Worm (Caenorhabditis elegans) whole organism, late embryonic: Measurements from ENCODE around the gene F43H9.4.
A peak's percentile ranks its signal among the peaks of the same experiment; 100 is the strongest.

Experiments used
- C08G9.2 ChIP-seq: sonication (generic microtip); optimal IDR thresholded peaks from 2 replicates; lab custom pipeline; 2016; ENCODE audit warnings: mild to moderate bottlenecking, missing genetic modification characterization, moderate library complexity, missing compliant biosample characterization
- K02D7.2 ChIP-seq: sonication (generic microtip); optimal IDR thresholded peaks from 2 replicates; lab custom pipeline; 2017; ENCODE audit warnings: mild to moderate bottlenecking, missing genetic modification characterization, missing compliant biosample characterization
- K09A11.1 ChIP-seq: sonication (generic microtip); optimal IDR thresholded peaks from 2 replicates; lab custom pipeline; 2017; ENCODE audit warnings: antibody characterized with exemption, mild to moderate bottlenecking, missing genetic modification characterization, missing compliant biosample characterization; ENCODE audit not compliant: insufficient read depth
- T23F11.4 ChIP-seq: fragments of 200-800 bp; sonication (Bioruptor generic); optimal IDR thresholded peaks from 2 replicates; lab custom pipeline; 2018; ENCODE audit warnings: mild to moderate bottlenecking, missing genetic modification characterization, missing compliant biosample characterization
- Y22D7AL.16 ChIP-seq: sonication (generic microtip); optimal IDR thresholded peaks from 2 replicates; lab custom pipeline; 2016; ENCODE audit warnings: missing genetic modification characterization, missing compliant biosample characterization
- ceh-18 ChIP-seq: sonication (generic microtip); optimal IDR thresholded peaks from 2 replicates; lab custom pipeline; 2016; ENCODE audit warnings: missing genetic modification characterization, missing compliant biosample characterization
- ceh-19 ChIP-seq: fragments of 200-800 bp; sonication (Bioruptor generic); optimal IDR thresholded peaks from 2 replicates; lab custom pipeline; 2018; ENCODE audit warnings: mild to moderate bottlenecking, missing genetic modification characterization, missing compliant biosample characterization
- ceh-2 ChIP-seq: sonication (generic microtip); optimal IDR thresholded peaks from 2 replicates; lab custom pipeline; 2016; ENCODE audit warnings: missing genotype, missing genetic modification characterization, missing compliant biosample characterization
- ceh-24 ChIP-seq: sonication (generic microtip); optimal IDR thresholded peaks from 2 replicates; lab custom pipeline; 2016; ENCODE audit warnings: mild to moderate bottlenecking, missing genetic modification characterization, missing compliant biosample characterization
- ceh-31 ChIP-seq: sonication (generic microtip); optimal IDR thresholded peaks from 2 replicates; lab custom pipeline; 2016; ENCODE audit warnings: missing genetic modification characterization, missing compliant biosample characterization
- ceh-34 ChIP-seq: sonication (generic microtip); optimal IDR thresholded peaks from 2 replicates; lab custom pipeline; 2016; ENCODE audit warnings: mild to moderate bottlenecking, missing genetic modification characterization, missing compliant biosample characterization
- ceh-6 ChIP-seq: fragments of 200-800 bp; sonication (Bioruptor generic); optimal IDR thresholded peaks from 2 replicates; lab custom pipeline; 2018; ENCODE audit warnings: mild to moderate bottlenecking, missing genetic modification characterization, missing compliant biosample characterization
- che-1 ChIP-seq: sonication (generic microtip); optimal IDR thresholded peaks from 2 replicates; lab custom pipeline; 2016; ENCODE audit warnings: mild to moderate bottlenecking, missing genetic modification characterization, missing compliant biosample characterization
- dmd-4 ChIP-seq: sonication (generic microtip); optimal IDR thresholded peaks from 2 replicates; lab custom pipeline; 2016; ENCODE audit warnings: borderline replicate concordance, missing genetic modification characterization, missing compliant biosample characterization
- dve-1 ChIP-seq: sonication (generic microtip); optimal IDR thresholded peaks from 2 replicates; lab custom pipeline; 2017; ENCODE audit warnings: antibody characterized with exemption, mild to moderate bottlenecking, missing genetic modification characterization, missing compliant biosample characterization
- elt-2 ChIP-seq: sonication (generic microtip); optimal IDR thresholded peaks from 2 replicates; lab custom pipeline; 2016; ENCODE audit warnings: missing genetic modification reagents, missing genetic modification characterization, missing compliant biosample characterization
- fax-1 ChIP-seq: sonication (generic microtip); optimal IDR thresholded peaks from 2 replicates; lab custom pipeline; 2016; ENCODE audit warnings: missing genotype, missing genetic modification characterization, missing compliant biosample characterization
- fkh-10 ChIP-seq: fragments of 150-350 bp; optimal IDR thresholded peaks from 2 replicates; lab custom pipeline; 2014; ENCODE audit warnings: missing biosample characterization, missing genetic modification reagents, missing genetic modification characterization
- gmeb-2 ChIP-seq: sonication (generic microtip); optimal IDR thresholded peaks from 2 replicates; lab custom pipeline; 2016; ENCODE audit warnings: missing genetic modification characterization, inconsistent platforms, missing compliant biosample characterization
- hlh-13 ChIP-seq: fragments of 200-800 bp; sonication (Bioruptor generic); optimal IDR thresholded peaks from 2 replicates; lab custom pipeline; 2018; ENCODE audit warnings: mild to moderate bottlenecking, missing genetic modification characterization, missing compliant biosample characterization
- hlh-8 ChIP-seq: sonication (generic microtip); optimal IDR thresholded peaks from 2 replicates; lab custom pipeline; 2016; ENCODE audit warnings: missing genotype, missing genetic modification characterization, missing compliant biosample characterization
- lim-6 ChIP-seq: sonication (generic microtip); optimal IDR thresholded peaks from 2 replicates; lab custom pipeline; 2016; ENCODE audit warnings: missing genetic modification characterization, missing compliant biosample characterization
- nhr-11 ChIP-seq: fragments of 150-350 bp; optimal IDR thresholded peaks from 2 replicates; lab custom pipeline; 2014; ENCODE audit warnings: missing biosample characterization, missing genetic modification characterization
- nhr-232 ChIP-seq: sonication (generic microtip); optimal IDR thresholded peaks from 2 replicates; lab custom pipeline; 2016; ENCODE audit warnings: missing genetic modification characterization, missing compliant biosample characterization
- odd-2 ChIP-seq: sonication (generic microtip); optimal IDR thresholded peaks from 2 replicates; lab custom pipeline; 2017; ENCODE audit warnings: antibody characterized with exemption, mild to moderate bottlenecking, missing genetic modification characterization, missing compliant biosample characterization
- pag-3 ChIP-seq: sonication (generic microtip); optimal IDR thresholded peaks from 2 replicates; lab custom pipeline; 2016; ENCODE audit warnings: missing compliant biosample characterization, missing genetic modification characterization, borderline replicate concordance
- pqm-1 ChIP-seq: sonication (generic microtip); optimal IDR thresholded peaks from 2 replicates; lab custom pipeline; 2016; ENCODE audit warnings: missing genetic modification characterization, missing compliant biosample characterization
- pros-1 ChIP-seq: fragments of 150-350 bp; optimal IDR thresholded peaks from 2 replicates; lab custom pipeline; 2014; ENCODE audit warnings: missing biosample characterization, missing genetic modification reagents, missing genetic modification characterization
- ref-2 ChIP-seq: sonication (generic microtip); optimal IDR thresholded peaks from 2 replicates; lab custom pipeline; 2016; ENCODE audit warnings: missing genetic modification characterization, missing compliant biosample characterization
- rnt-1 ChIP-seq: sonication (generic microtip); optimal IDR thresholded peaks from 2 replicates; lab custom pipeline; 2016; ENCODE audit warnings: missing genetic modification characterization, missing compliant biosample characterization
- sdc-2 ChIP-seq: sonication (generic microtip); optimal IDR thresholded peaks from 2 replicates; lab custom pipeline; 2016; ENCODE audit warnings: missing genotype, missing genetic modification characterization, missing compliant biosample characterization
- syd-9 ChIP-seq: sonication (generic microtip); optimal IDR thresholded peaks from 2 replicates; lab custom pipeline; 2016; ENCODE audit warnings: mild to moderate bottlenecking, missing genetic modification characterization, moderate library complexity, missing compliant biosample characterization
- tbx-2 ChIP-seq: sonication (generic microtip); optimal IDR thresholded peaks from 2 replicates; lab custom pipeline; 2016; ENCODE audit warnings: missing genetic modification characterization, missing compliant biosample characterization
- unc-3 ChIP-seq, 2 experiments: fragments of 200-800 bp in 1 of 2; sonication (Bioruptor generic) in 1 of 2; sonication (generic microtip) in 1 of 2; conservative IDR thresholded peaks in 1 of 2; optimal IDR thresholded peaks in 1 of 2; 2 replicates each; pipeline versions ENCODE4 v1.3.6 to Lab custom; 2016 to 2022; ENCODE audit warnings: missing compliant biosample characterization in 2 of 2, missing genetic modification characterization in 2 of 2, missing genetic modification reagents in 1 of 2
- unc-42 ChIP-seq: sonication (generic microtip); optimal IDR thresholded peaks from 2 replicates; lab custom pipeline; 2016; ENCODE audit warnings: missing genotype, missing genetic modification characterization, missing compliant biosample characterization
- unc-55 ChIP-seq: sonication (generic microtip); optimal IDR thresholded peaks from 2 replicates; lab custom pipeline; 2017; ENCODE audit warnings: missing biosample characterization, missing genetic modification reagents, missing genetic modification characterization
- unc-86 ChIP-seq: sonication (generic microtip); optimal IDR thresholded peaks from 2 replicates; lab custom pipeline; 2016; ENCODE audit warnings: missing genetic modification characterization, missing compliant biosample characterization
- ztf-16 ChIP-seq: sonication (generic microtip); optimal IDR thresholded peaks from 2 replicates; lab custom pipeline; 2017; ENCODE audit warnings: missing genetic modification characterization, missing compliant biosample characterization

F43H9.4 gene

DNA sequence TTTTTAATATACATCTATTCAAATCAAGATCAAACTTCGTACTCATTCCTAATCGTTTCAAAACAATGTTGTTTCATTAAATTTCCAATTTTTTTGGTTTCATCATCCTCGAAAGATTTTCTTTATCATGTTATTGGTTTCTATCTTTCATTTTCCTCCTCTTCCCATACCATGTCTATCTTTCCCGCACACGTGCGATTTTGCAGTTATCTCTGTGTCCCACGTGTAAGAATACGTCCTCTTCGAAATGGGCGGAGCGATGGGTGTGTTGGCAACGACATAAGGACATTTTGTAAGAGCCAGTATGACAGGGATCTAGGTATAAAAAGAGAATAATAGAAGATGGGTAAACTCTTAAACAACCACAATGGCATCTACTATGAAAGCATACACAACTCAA is at the start of gene F43H9.4:
TSS of gene F43H9.4 (plus strand) at position 366 of the 400 bp plus-strand sequence.
- TF ChIP-seq pag-3 (tag; lab: Kevin White, UChicago) = no peak
- no peak for TF ChIP-seq ztf-16
- no peak for TF ChIP-seq K09A11.1 (tag; lab: Kevin White, UChicago)
- no peak for TF ChIP-seq pros-1 (tag; lab: Kevin White, UChicago)
- no peak for TF ChIP-seq ceh-18 (tag; lab: Kevin White, UChicago)
- TF ChIP-seq fax-1 (tag; lab: Kevin White, UChicago) = no peak
- TF ChIP-seq ceh-31 (tag; lab: Kevin White, UChicago) = no peak
- TF ChIP-seq tbx-2 (tag; lab: Kevin White, UChicago) = no peak
- no peak for TF ChIP-seq K02D7.2 (tag; lab: Kevin White, UChicago)
- no peak for TF ChIP-seq sdc-2 (tag; lab: Kevin White, UChicago)
- no peak for TF ChIP-seq rnt-1 (tag; lab: Kevin White, UChicago)
- TF ChIP-seq gmeb-2 (tag; lab: Kevin White, UChicago) = no peak
- TF ChIP-seq unc-3 (GFP tag; conservative IDR thresholded peaks at IDR 0.05; lab: Robert Waterston, UW) = no peak
- TF ChIP-seq unc-3 (tag; optimal IDR thresholded peaks at IDR 0.05; lab: Kevin White, UChicago) = no peak
- TF ChIP-seq C08G9.2 (tag; lab: Kevin White, UChicago) = no peak
- TF ChIP-seq ceh-24 = no peak
- no peak for TF ChIP-seq unc-55
- no peak for TF ChIP-seq Y22D7AL.16 (tag; lab: Kevin White, UChicago)
- no peak for TF ChIP-seq che-1
- no peak for TF ChIP-seq ceh-2
- TF ChIP-seq, all 69 proteins: peak for 0

- TF ChIP-seq fkh-10 (GFP tag; lab: Kevin White, UChicago) = no peak
- TF ChIP-seq lim-6 (tag; lab: Kevin White, UChicago) = no peak
- no peak for TF ChIP-seq C08G9.2 (tag; lab: Kevin White, UChicago)
- no peak for TF ChIP-seq odd-2 (tag; lab: Kevin White, UChicago)
- TF ChIP-seq tbx-2 (tag; lab: Kevin White, UChicago) = no peak
- no peak for TF ChIP-seq hlh-13 (GFP tag; lab: Kevin White, UChicago)
- no peak for TF ChIP-seq ref-2
- no peak for TF ChIP-seq hlh-8 (tag; lab: Kevin White, UChicago)
- TF ChIP-seq ztf-16 = no peak
- TF ChIP-seq Y22D7AL.16 (tag; lab: Kevin White, UChicago) = no peak
- no peak for TF ChIP-seq gmeb-2 (tag; lab: Kevin White, UChicago)
- TF ChIP-seq sdc-2 (tag; lab: Kevin White, UChicago) = no peak
- TF ChIP-seq pqm-1 (tag; lab: Kevin White, UChicago) = peak; percentile 1
- no peak for TF ChIP-seq ceh-34
- peak; percentile 26 for TF ChIP-seq dmd-4 (tag; lab: Kevin White, UChicago)
- no peak for TF ChIP-seq T23F11.4
- no peak for TF ChIP-seq unc-55
- no peak for TF ChIP-seq unc-86 (tag; lab: Kevin White, UChicago)
- no peak for TF ChIP-seq K09A11.1 (tag; lab: Kevin White, UChicago)
- no peak for TF ChIP-seq nhr-232
- no peak for TF ChIP-seq ceh-24
- TF ChIP-seq unc-42 (tag; lab: Kevin White, UChicago) = peak; percentile 20
- TF ChIP-seq syd-9 (tag; lab: Kevin White, UChicago) = no peak
- TF ChIP-seq che-1 = no peak
- no peak for TF ChIP-seq ceh-19 (GFP tag; lab: Kevin White, UChicago)
- TF ChIP-seq elt-2 = peak; percentile 56
- no peak for TF ChIP-seq K02D7.2 (tag; lab: Kevin White, UChicago)
- no peak for TF ChIP-seq dve-1 (tag; lab: Kevin White, UChicago)
- TF ChIP-seq ceh-6 (GFP tag; lab: Kevin White, UChicago) = no peak
- no peak for TF ChIP-seq nhr-11 (tag; lab: Kevin White, UChicago)
Measured at ce11 chrV:7977701-7978461, 48.6 kb upstream of the F43H9.4 start, which contains the start of gene let-413. TSS of gene let-413 (minus strand) at chrV:7977776.
